Worm (Caenorhabditis elegans) whole organism, young adult: Measurements from ENCODE around the gene rps-1.
A peak's percentile ranks its signal among the peaks of the same experiment; 100 is the strongest.

ENCODE experiments used
- B0261.1 ChIP-seq: sonication (generic microtip); optimal IDR thresholded peaks from 2 replicates; lab custom pipeline; 2016; ENCODE audit warnings: mild to moderate bottlenecking, missing genetic modification characterization, moderate library complexity, missing compliant biosample characterization
- B0336.3 ChIP-seq: fragments of 200-800 bp; sonication (Bioruptor generic); IDR thresholded peaks from 2 replicates; pipeline ENCODE4 v1.3.6; 2022; ENCODE audit warnings: missing genetic modification characterization, missing compliant biosample characterization
- C17E4.6 ChIP-seq: fragments of 200-800 bp; sonication (Bioruptor generic); IDR thresholded peaks from 2 replicates; pipeline ENCODE4 v1.3.6; 2022; ENCODE audit warnings: missing genetic modification reagents, missing genetic modification characterization, missing compliant biosample characterization
- F10E7.11 ChIP-seq: sonication (generic microtip); optimal IDR thresholded peaks from 2 replicates; lab custom pipeline; 2017; ENCODE audit warnings: mild to moderate bottlenecking, missing genetic modification characterization, moderate library complexity, missing compliant biosample characterization
- F55B11.4 ChIP-seq: sonication (generic microtip); optimal IDR thresholded peaks from 2 replicates; lab custom pipeline; 2016; ENCODE audit warnings: missing compliant biosample characterization, missing genetic modification characterization, borderline replicate concordance; ENCODE audit not compliant: insufficient read depth
- F57C9.4 ChIP-seq: sonication (generic microtip); optimal IDR thresholded peaks from 2 replicates; lab custom pipeline; 2017; ENCODE audit warnings: mild to moderate bottlenecking, missing genetic modification characterization, missing compliant biosample characterization
- K12H6.12 ChIP-seq: fragments of 200-800 bp; sonication (Bioruptor generic); optimal IDR thresholded peaks from 2 replicates; lab custom pipeline; 2018; ENCODE audit warnings: mild to moderate bottlenecking, missing genetic modification characterization, missing compliant biosample characterization
- T07F8.4 ChIP-seq: sonication (generic microtip); optimal IDR thresholded peaks from 2 replicates; lab custom pipeline; 2016; ENCODE audit warnings: mild to moderate bottlenecking, missing genetic modification characterization, moderate library complexity, missing compliant biosample characterization
- Y79H2A.3 ChIP-seq: fragments of 200-800 bp; sonication (Bioruptor generic); conservative IDR thresholded peaks from 2 replicates; pipeline ENCODE4 v1.3.6; 2022; ENCODE audit warnings: missing genetic modification reagents, missing genetic modification characterization, missing compliant biosample characterization
- ama-1 ChIP-seq, 3 experiments: fragments of 150-350 bp in 1 of 3; sonication (generic microtip) in 2 of 3; optimal IDR thresholded peaks; 2 replicates each; lab custom pipeline; 2014 to 2018; ENCODE audit warnings: missing biosample characterization in 2 of 3, missing genetic modification characterization in 2 of 3, missing genetic modification reagents in 2 of 3
- aptf-3 ChIP-seq: fragments of 200-800 bp; sonication (Bioruptor generic); IDR thresholded peaks from 2 replicates; pipeline ENCODE4 v1.3.6; 2022; ENCODE audit warnings: missing genetic modification characterization, missing compliant biosample characterization
- atf-7 ChIP-seq: sonication (generic microtip); optimal IDR thresholded peaks from 2 replicates; lab custom pipeline; 2017; ENCODE audit warnings: mild to moderate bottlenecking, missing genetic modification characterization, missing compliant biosample characterization
- athp-1 ChIP-seq: sonication (generic microtip); optimal IDR thresholded peaks from 2 replicates; lab custom pipeline; 2017; ENCODE audit warnings: mild to moderate bottlenecking, missing genetic modification characterization, missing compliant biosample characterization
- attf-3 ChIP-seq: fragments of 200-800 bp; sonication (Bioruptor generic); conservative IDR thresholded peaks from 2 replicates; pipeline ENCODE4 v1.3.6; 2022; ENCODE audit warnings: missing genetic modification reagents, missing genetic modification characterization, missing compliant biosample characterization
- bed-1 ChIP-seq: fragments of 200-800 bp; sonication (Bioruptor generic); IDR thresholded peaks from 2 replicates; pipeline ENCODE4 v1.3.6; 2022; ENCODE audit warnings: missing genetic modification reagents, missing genetic modification characterization, missing compliant biosample characterization
- bed-2 ChIP-seq: fragments of 200-800 bp; sonication (Bioruptor generic); IDR thresholded peaks from 2 replicates; pipeline ENCODE4 v1.3.6; 2022; ENCODE audit warnings: missing genetic modification reagents, missing genetic modification characterization, missing compliant biosample characterization
- ccch-3 ChIP-seq: fragments of 200-800 bp; sonication (Bioruptor generic); optimal IDR thresholded peaks from 2 replicates; lab custom pipeline; 2018; ENCODE audit warnings: mild to moderate bottlenecking, missing genetic modification characterization, missing compliant biosample characterization
- cebp-2 ChIP-seq: fragments of 200-800 bp; sonication (Bioruptor generic); IDR thresholded peaks from 2 replicates; pipeline ENCODE4 v1.3.6; 2022; ENCODE audit warnings: missing genetic modification characterization, missing compliant biosample characterization
- ceh-100 ChIP-seq: fragments of 200-800 bp; sonication (Bioruptor generic); IDR thresholded peaks from 2 replicates; pipeline ENCODE4 v1.3.6; 2022; ENCODE audit warnings: missing genetic modification reagents, missing genetic modification characterization, missing compliant biosample characterization
- ceh-79 ChIP-seq: sonication (generic microtip); optimal IDR thresholded peaks from 2 replicates; lab custom pipeline; 2017; ENCODE audit warnings: mild to moderate bottlenecking, missing genetic modification characterization, missing compliant biosample characterization
- die-1 ChIP-seq: sonication (generic microtip); optimal IDR thresholded peaks from 2 replicates; lab custom pipeline; 2016; ENCODE audit warnings: missing genotype, mild to moderate bottlenecking, missing genetic modification characterization, missing compliant biosample characterization
- dpff-1 ChIP-seq: sonication (generic microtip); optimal IDR thresholded peaks from 2 replicates; lab custom pipeline; 2017; ENCODE audit warnings: mild to moderate bottlenecking, missing genetic modification characterization, missing compliant biosample characterization
- egl-18 ChIP-seq: fragments of 200-800 bp; sonication (Bioruptor generic); IDR thresholded peaks from 2 replicates; pipeline ENCODE4 v1.3.6; 2022; ENCODE audit warnings: missing genetic modification reagents, missing genetic modification characterization, missing compliant biosample characterization
- gei-17 ChIP-seq: fragments of 200-800 bp; sonication (Bioruptor generic); optimal IDR thresholded peaks from 2 replicates; lab custom pipeline; 2018; ENCODE audit warnings: mild to moderate bottlenecking, missing genetic modification characterization, missing compliant biosample characterization
- hlh-12 ChIP-seq: sonication (generic microtip); optimal IDR thresholded peaks from 2 replicates; lab custom pipeline; 2016; ENCODE audit warnings: missing genetic modification characterization, missing compliant biosample characterization
- hmg-1.2 ChIP-seq: fragments of 200-800 bp; sonication (Bioruptor generic); IDR thresholded peaks from 2 replicates; pipeline ENCODE4 v1.3.6; 2022; ENCODE audit warnings: missing genetic modification reagents, missing genetic modification characterization, missing compliant biosample characterization
- hmg-20 ChIP-seq: fragments of 200-800 bp; sonication (Bioruptor generic); IDR thresholded peaks from 2 replicates; pipeline ENCODE4 v1.3.6; 2022; ENCODE audit warnings: missing genetic modification reagents, missing genetic modification characterization, missing compliant biosample characterization
- hrde-1 ChIP-seq: sonication (generic microtip); optimal IDR thresholded peaks from 2 replicates; lab custom pipeline; 2016; ENCODE audit warnings: missing genetic modification characterization, mild to moderate bottlenecking, missing compliant biosample characterization, moderate library complexity, missing genotype, missing genetic modification reagents, borderline replicate concordance
- lin-40 ChIP-seq: sonication (generic microtip); optimal IDR thresholded peaks from 2 replicates; lab custom pipeline; 2016; ENCODE audit warnings: missing genetic modification characterization, mild to moderate bottlenecking, missing compliant biosample characterization, missing genotype, missing genetic modification reagents
- lir-1 ChIP-seq: fragments of 200-800 bp; sonication (Bioruptor generic); conservative IDR thresholded peaks from 2 replicates; pipeline ENCODE4 v1.3.6; 2022; ENCODE audit warnings: missing genetic modification reagents, missing genetic modification characterization, missing compliant biosample characterization
- lsy-27 ChIP-seq: sonication (generic microtip); optimal IDR thresholded peaks from 2 replicates; lab custom pipeline; 2017; ENCODE audit warnings: missing genetic modification characterization, mild to moderate bottlenecking, missing compliant biosample characterization, antibody characterized with exemption, missing genotype, borderline replicate concordance; ENCODE audit not compliant: insufficient read depth
- mes-4 ChIP-seq: sonication (generic microtip); optimal IDR thresholded peaks from 2 replicates; lab custom pipeline; 2016; ENCODE audit warnings: missing genotype, missing genetic modification characterization, missing compliant biosample characterization
- nfya-1 ChIP-seq: sonication (generic microtip); optimal IDR thresholded peaks from 2 replicates; lab custom pipeline; 2017; ENCODE audit warnings: antibody characterized with exemption, missing compliant biosample characterization, missing genetic modification characterization, borderline replicate concordance; ENCODE audit not compliant: insufficient read depth
- nfyb-1 ChIP-seq: fragments of 200-800 bp; sonication (Bioruptor generic); IDR thresholded peaks from 2 replicates; pipeline ENCODE4 v1.3.6; 2022; ENCODE audit warnings: missing genetic modification reagents, missing genetic modification characterization, missing compliant biosample characterization
- nhr-80 ChIP-seq: sonication (generic microtip); optimal IDR thresholded peaks from 2 replicates; lab custom pipeline; 2016; ENCODE audit warnings: missing genetic modification characterization, missing compliant biosample characterization
- nhr-90 ChIP-seq: sonication (generic microtip); optimal IDR thresholded peaks from 2 replicates; lab custom pipeline; 2016; ENCODE audit warnings: missing genotype, mild to moderate bottlenecking, missing genetic modification characterization, missing compliant biosample characterization
- rec-8 ChIP-seq, 2 experiments: sonication (generic microtip); optimal IDR thresholded peaks; 2 replicates each; lab custom pipeline; 2016; ENCODE audit warnings: mild to moderate bottlenecking in 2 of 2, missing genetic modification characterization in 2 of 2, missing genetic modification reagents in 2 of 2, missing genotype in 2 of 2, missing biosample characterization in 1 of 2, missing compliant biosample characterization in 1 of 2, moderate library complexity in 1 of 2
- sdz-38 ChIP-seq: sonication (generic microtip); optimal IDR thresholded peaks from 2 replicates; lab custom pipeline; 2016; ENCODE audit warnings: missing genotype, missing genetic modification characterization, missing compliant biosample characterization
- snpc-4 ChIP-seq, 5 experiments: fragments of 150-350 bp in 1 of 5; sonication (generic microtip) in 4 of 5; optimal IDR thresholded peaks; 2 replicates each; lab custom pipeline; 2014 to 2018; ENCODE audit warnings: missing genetic modification characterization in 5 of 5, missing biosample characterization in 3 of 5, antibody characterized with exemption in 2 of 5, mild to moderate bottlenecking in 2 of 5, missing compliant biosample characterization in 2 of 5, missing genotype in 2 of 5, moderate library complexity in 2 of 5, missing genetic modification reagents in 1 of 5
- sptf-2 ChIP-seq: fragments of 200-800 bp; sonication (Bioruptor generic); optimal IDR thresholded peaks from 2 replicates; lab custom pipeline; 2018; ENCODE audit warnings: mild to moderate bottlenecking, missing genetic modification characterization, missing compliant biosample characterization
- tbx-9 ChIP-seq: sonication (generic microtip); optimal IDR thresholded peaks from 2 replicates; lab custom pipeline; 2016; ENCODE audit warnings: borderline replicate concordance, missing genetic modification characterization, inconsistent platforms, missing compliant biosample characterization
- ztf-22 ChIP-seq: fragments of 200-800 bp; sonication (Bioruptor generic); optimal IDR thresholded peaks from 2 replicates; lab custom pipeline; 2018; ENCODE audit warnings: mild to moderate bottlenecking, missing genetic modification characterization, moderate library complexity, missing compliant biosample characterization
- ztf-25 ChIP-seq: fragments of 200-800 bp; sonication (Bioruptor generic); IDR thresholded peaks from 2 replicates; pipeline ENCODE4 v1.3.6; 2022; ENCODE audit warnings: missing genetic modification reagents, missing genetic modification characterization, missing compliant biosample characterization
- ztf-26 ChIP-seq: sonication (generic microtip); optimal IDR thresholded peaks from 2 replicates; lab custom pipeline; 2017; ENCODE audit warnings: missing genetic modification characterization, missing compliant biosample characterization
- ztf-28 ChIP-seq: fragments of 200-800 bp; sonication (Bioruptor generic); IDR thresholded peaks from 2 replicates; pipeline ENCODE4 v1.3.6; 2022; ENCODE audit warnings: missing genetic modification reagents, missing genetic modification characterization, missing compliant biosample characterization
- ztf-3 ChIP-seq: fragments of 200-800 bp; sonication (Bioruptor generic); optimal IDR thresholded peaks from 2 replicates; lab custom pipeline; 2018; ENCODE audit warnings: mild to moderate bottlenecking, missing genetic modification characterization, missing compliant biosample characterization

rps-1 gene

DNA sequence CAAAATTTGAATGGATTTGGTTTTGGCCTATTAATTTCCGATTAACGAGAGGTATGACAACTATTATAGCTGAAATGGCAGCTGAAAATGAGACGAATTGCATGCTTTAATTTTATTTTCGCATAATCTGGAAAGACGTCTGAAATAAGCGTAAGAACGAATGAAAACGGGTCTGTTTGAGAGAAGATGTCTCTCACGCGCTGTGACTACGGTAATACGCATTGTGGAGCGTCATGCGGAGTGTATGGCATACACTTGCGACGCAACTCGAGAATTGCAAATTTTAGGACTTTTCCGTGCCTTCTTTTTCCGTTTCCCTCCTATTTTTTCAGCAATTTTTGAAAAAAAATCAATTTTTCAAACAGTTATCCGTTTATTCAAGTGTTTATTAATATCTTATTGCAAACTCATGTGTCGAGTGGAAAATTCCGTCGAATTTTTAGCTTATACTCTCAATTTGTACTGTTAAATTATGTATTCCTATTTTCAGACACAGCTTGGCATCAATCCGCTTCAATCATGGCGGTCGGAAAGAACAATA lies at the start of gene rps-1:
rps-1 (plus strand) TSS at position 491 of the 541 bp plus-strand sequence.
- TF ChIP-seq nfyb-1 (GFP tag; lab: Robert Waterston, UW) (peak; percentile 99), snpc-4 (GFP tag; optimal IDR thresholded peaks at IDR 0.05; lab: Kevin White, UChicago) (peak; percentile 86), snpc-4 (tag; optimal IDR thresholded peaks at IDR 0.05; lab: Kevin White, UChicago) (peak; percentile 79 to 92 (median 90)), mes-4 (tag; lab: Kevin White, UChicago) (no peak), bed-1 (GFP tag; lab: Robert Waterston, UW) (no peak), ztf-25 (peak; percentile 24; the same call in 1 of the 2 replicates), aptf-3 (GFP tag; lab: Robert Waterston, UW) (peak; percentile 72; the same call in 1 of the 2 replicates), gei-17 (GFP tag; lab: Kevin White, UChicago) (peak; percentile 90), F57C9.4 (tag; lab: Kevin White, UChicago) (peak; percentile 31), F55B11.4 (tag; lab: Kevin White, UChicago) (no peak), hlh-12 (tag; lab: Kevin White, UChicago) (no peak), rec-8 (tag; optimal IDR thresholded peaks at IDR 0.05; lab: Kevin White, UChicago) (peak in 1 of 2 experiments; percentile 0), athp-1 (tag; lab: Kevin White, UChicago) (peak; percentile 90), ztf-22 (GFP tag; lab: Kevin White, UChicago) (peak; percentile 88), egl-18 (GFP tag; lab: Robert Waterston, UW) (peak; percentile 90), ceh-79 (peak; percentile 80), dpff-1 (tag; lab: Kevin White, UChicago) (no peak), hrde-1 (tag; lab: Kevin White, UChicago) (peak; percentile 80), ztf-28 (peak; percentile 90), ztf-3 (peak; percentile 89), tbx-9 (tag; lab: Kevin White, UChicago) (no peak), die-1 (tag; lab: Kevin White, UChicago) (peak; percentile 63), cebp-2 (GFP tag; lab: Robert Waterston, UW) (peak; percentile 90; the same call in 1 of the 2 replicates), ccch-3 (GFP tag; lab: Kevin White, UChicago) (peak; percentile 11), B0336.3 (GFP tag; lab: Robert Waterston, UW) (peak; percentile 96), nhr-80 (tag; lab: Kevin White, UChicago) (peak; percentile 95), ceh-100 (GFP tag; lab: Robert Waterston, UW) (peak; percentile 86), sdz-38 (tag; lab: Kevin White, UChicago) (no peak), lsy-27 (tag; lab: Kevin White, UChicago) (peak; percentile 77), ztf-26 (tag; lab: Kevin White, UChicago) (peak; percentile 98), F10E7.11 (tag; lab: Kevin White, UChicago) (peak; percentile 86), bed-2 (peak; percentile 68; the same call in 1 of the 2 replicates), C17E4.6 (peak; percentile 96), sptf-2 (GFP tag; lab: Kevin White, UChicago) (no peak), B0261.1 (tag; lab: Kevin White, UChicago) (peak; percentile 51), T07F8.4 (tag; lab: Kevin White, UChicago) (peak; percentile 32), nhr-90 (tag; lab: Kevin White, UChicago) (peak; percentile 82), K12H6.12 (peak; percentile 97), attf-3 (GFP tag; lab: Robert Waterston, UW) (peak; percentile 81), lin-40 (tag; lab: Kevin White, UChicago) (peak; percentile 98), ama-1 (optimal IDR thresholded peaks at IDR 0.05; lab: Kevin White, UChicago) (peak; percentile 53), ama-1 (GFP tag; optimal IDR thresholded peaks at IDR 0.05; lab: Kevin White, UChicago) (peak in 1 of 2 experiments; percentile 58), Y79H2A.3 (peak; percentile 65; the same call in 1 of the 2 replicates), hmg-1.2 (GFP tag; lab: Robert Waterston, UW) (peak; percentile 89), lir-1 (GFP tag; lab: Robert Waterston, UW) (peak; percentile 95), hmg-20 (GFP tag; lab: Robert Waterston, UW) (peak; percentile 96), nfya-1 (no peak), atf-7 (peak; percentile 96)
